Worm (Caenorhabditis elegans): ENCODE data around the gene nhr-41.

DNA sequence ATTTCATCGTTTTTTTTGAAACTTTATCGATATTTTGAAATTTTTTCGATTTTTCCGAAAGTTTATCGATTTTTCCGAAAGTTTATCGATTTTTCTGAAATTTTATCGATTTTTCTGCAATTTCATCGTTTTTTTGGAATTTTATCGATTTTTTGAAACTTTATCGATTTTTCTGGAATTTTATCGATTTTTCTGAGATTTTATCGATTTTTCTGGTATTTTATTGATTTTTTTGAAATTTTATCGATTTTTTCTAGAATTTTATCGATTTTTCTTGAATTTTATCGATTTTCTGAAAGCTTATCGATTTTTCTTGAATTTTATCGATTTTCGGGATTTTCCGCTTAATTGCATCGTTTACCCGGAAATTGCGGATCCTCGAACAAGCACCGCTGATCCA is 57.5 kb downstream of the nhr-41 start:
- TF ChIP-seq nhr-232 (tag; optimal IDR thresholded peaks at IDR 0.05) (no peak), fkh-6 (tag; optimal IDR thresholded peaks at IDR 0.05) (no peak), ceh-22 (tag; optimal IDR thresholded peaks at IDR 0.05) (no peak), dve-1 (tag; optimal IDR thresholded peaks at IDR 0.05) (no peak), tbx-2 (tag; optimal IDR thresholded peaks at IDR 0.05) (no peak)

Measured in whole organism, late embryonic.